Comparison of ENCODE assay signal across 1 worm cellular context in genomic region chrV:16040140-16040827, ce11.
TF ChIP-seq lines count a peak whose summit lies in the region.

Gene his-4 (minus strand): TSS chrV:16040515.
Gene his-3 (plus strand): TSS chrV:16040808.

TF ChIP-seq in whole organism, L1 larva, 84 proteins besides CTCF, POLR2A, EP300 and RAD21 (continued from another document):
- TF ChIP-seq lin-35 (GFP tag; optimal IDR thresholded peaks at IDR 0.05; lab: Kevin White, UChicago) (peak in 1 of 2 experiments; percentile 7), grh-1 (GFP tag; IDR thresholded peaks at IDR 0.05; lab: Robert Waterston, UW) (peak; percentile 78), nhr-19 (GFP tag; conservative IDR thresholded peaks at IDR 0.05; lab: Robert Waterston, UW) (peak; percentile 18; the same call in 1 of the 2 replicates), rnt-1 (tag; optimal IDR thresholded peaks at IDR 0.05; lab: Kevin White, UChicago) (peak; percentile 27), C16A3.4 (tag; optimal IDR thresholded peaks at IDR 0.05; lab: Kevin White, UChicago) (peak; percentile 15), snu-23 (GFP tag; optimal IDR thresholded peaks at IDR 0.05; lab: Kevin White, UChicago) (peak; percentile 54), mep-1 (tag; optimal IDR thresholded peaks at IDR 0.05; lab: Kevin White, UChicago) (peak; percentile 30)
TF ChIP-seq in whole organism, L1 larva: peak in this region for 23; not testable (repeated sequence) for 61.
